Fruit fly (Drosophila melanogaster) whole organism, embryonic: Measurements from ENCODE around the gene Jon65Aiii.

Source experiments
- C15 ChIP-seq: fragments of 200-800 bp; sonication (Bioruptor generic); IDR thresholded peaks from 3 replicates; pipeline ENCODE4 v1.3.6; 2022; ENCODE audit warnings: missing biosample characterization, missing genetic modification characterization
- CG11504 ChIP-seq: fragments of 200-800 bp; sonication (Bioruptor generic); optimal IDR thresholded peaks from 3 replicates; lab custom pipeline; 2019; ENCODE audit warnings: missing biosample characterization, mild to moderate bottlenecking, missing genetic modification characterization, moderate library complexity
- CG12104 ChIP-seq: fragments of 200-800 bp; sonication (Bioruptor generic); optimal IDR thresholded peaks from 3 replicates; lab custom pipeline; 2016; ENCODE audit warnings: missing biosample characterization, missing genetic modification characterization
- CG12744 ChIP-seq: fragments of 200-800 bp; sonication (Bioruptor generic); optimal IDR thresholded peaks from 2 replicates; lab custom pipeline; 2016; ENCODE audit warnings: missing biosample characterization, missing genetic modification characterization
- CG16813 ChIP-seq: fragments of 200-800 bp; sonication (Bioruptor generic); IDR thresholded peaks from 3 replicates; pipeline ENCODE4 v1.3.6; 2022; ENCODE audit warnings: missing biosample characterization, missing genetic modification characterization; ENCODE audit not compliant: partially characterized antibody
- CG17361 ChIP-seq: fragments of 200-800 bp; sonication (Bioruptor generic); IDR thresholded peaks from 3 replicates; pipeline ENCODE4 v1.3.6; 2022; ENCODE audit warnings: missing biosample characterization, missing genetic modification characterization
- CG2678 ChIP-seq: fragments of 200-800 bp; sonication (Bioruptor generic); optimal IDR thresholded peaks from 3 replicates; lab custom pipeline; 2019; ENCODE audit warnings: missing biosample characterization, mild to moderate bottlenecking, missing genetic modification characterization, moderate library complexity
- CG2712 ChIP-seq: fragments of 200-800 bp; optimal IDR thresholded peaks from 3 replicates; lab custom pipeline; 2019; ENCODE audit warnings: missing biosample characterization, mild to moderate bottlenecking, missing genetic modification characterization, moderate library complexity
- CG32532 ChIP-seq: fragments of 200-800 bp; sonication (Bioruptor generic); IDR thresholded peaks from 2 replicates; pipeline ENCODE4 v1.3.6; 2022; ENCODE audit warnings: missing biosample characterization, missing genetic modification characterization
- CG3995 ChIP-seq: fragments of 200-800 bp; sonication (Bioruptor generic); optimal IDR thresholded peaks from 3 replicates; lab custom pipeline; 2016; ENCODE audit warnings: missing biosample characterization, missing genetic modification characterization
- CG42726 ChIP-seq: fragments of 200-800 bp; sonication (Bioruptor generic); IDR thresholded peaks from 2 replicates; pipeline ENCODE4 v1.3.6; 2022; ENCODE audit warnings: missing biosample characterization, missing genetic modification characterization; ENCODE audit not compliant: partially characterized antibody
- CG6683 ChIP-seq: fragments of 200-800 bp; sonication (Bioruptor generic); optimal IDR thresholded peaks from 2 replicates; lab custom pipeline; 2017; ENCODE audit warnings: missing biosample characterization, mild to moderate bottlenecking, missing genetic modification characterization, missing genetic modification reagents
- CG7928 ChIP-seq: fragments of 200-800 bp; sonication (Bioruptor generic); optimal IDR thresholded peaks from 2 replicates; lab custom pipeline; 2017; ENCODE audit warnings: missing biosample characterization, mild to moderate bottlenecking, missing genetic modification characterization
- CG7987 ChIP-seq: fragments of 200-800 bp; sonication (Bioruptor generic); optimal IDR thresholded peaks from 2 replicates; lab custom pipeline; 2018; ENCODE audit warnings: missing biosample characterization, mild to moderate bottlenecking, missing genetic modification characterization, moderate library complexity
- CG8944 ChIP-seq: fragments of 200-800 bp; sonication (Bioruptor generic); optimal IDR thresholded peaks from 3 replicates; lab custom pipeline; 2016; ENCODE audit warnings: missing biosample characterization, missing genetic modification characterization
- Camta ChIP-seq: fragments of 200-800 bp; sonication (Bioruptor generic); optimal IDR thresholded peaks from 2 replicates; lab custom pipeline; 2016; ENCODE audit warnings: missing biosample characterization, missing genetic modification characterization
- Doc3 ChIP-seq: fragments of 200-800 bp; sonication (Bioruptor generic); IDR thresholded peaks from 3 replicates; pipeline ENCODE4 v1.3.6; 2022; ENCODE audit warnings: missing biosample characterization, missing genetic modification characterization; ENCODE audit not compliant: partially characterized antibody
- Drgx ChIP-seq: fragments of 200-800 bp; sonication (Bioruptor generic); IDR thresholded peaks from 2 replicates; pipeline ENCODE4 v1.3.6; 2022; ENCODE audit warnings: missing biosample characterization, missing genetic modification characterization
- Fer1 ChIP-seq: fragments of 200-800 bp; sonication (Bioruptor generic); optimal IDR thresholded peaks from 2 replicates; lab custom pipeline; 2017; ENCODE audit warnings: missing biosample characterization, mild to moderate bottlenecking, missing genetic modification characterization
- Hr3 ChIP-seq: fragments of 200-800 bp; sonication (Bioruptor generic); optimal IDR thresholded peaks from 3 replicates; lab custom pipeline; 2016; ENCODE audit warnings: missing biosample characterization, missing genetic modification characterization
- Mes4 ChIP-seq: fragments of 200-800 bp; sonication (Bioruptor generic); optimal IDR thresholded peaks from 2 replicates; lab custom pipeline; 2016; ENCODE audit warnings: missing biosample characterization, missing genetic modification characterization
- Neu2 ChIP-seq: fragments of 200-800 bp; sonication (Bioruptor generic); optimal IDR thresholded peaks from 3 replicates; lab custom pipeline; 2016; ENCODE audit warnings: missing biosample characterization, missing genetic modification characterization, borderline replicate concordance
- Trl ChIP-seq, 3 experiments: fragments of >200 bp in 2 of 3; fragments of 200-800 bp in 1 of 3; sonication (Bioruptor generic) in 1 of 3; optimal IDR thresholded peaks; 2 replicates in 1 of 3; 3 replicates in 2 of 3; lab custom pipeline; 2016 to 2017; ENCODE audit warnings: missing biosample characterization in 1 of 3, missing genetic modification characterization in 1 of 3
- Vsx1 ChIP-seq: fragments of 200-800 bp; sonication (Bioruptor generic); optimal IDR thresholded peaks from 2 replicates; lab custom pipeline; 2017; ENCODE audit warnings: missing biosample characterization, mild to moderate bottlenecking, missing genetic modification characterization, missing genetic modification reagents
- Xbp1 ChIP-seq: fragments of 200-800 bp; sonication (Bioruptor generic); optimal IDR thresholded peaks from 3 replicates; lab custom pipeline; 2016; ENCODE audit warnings: missing biosample characterization, mild to moderate bottlenecking, missing genetic modification characterization
- ab ChIP-seq: fragments of 200-800 bp; sonication (Bioruptor generic); optimal IDR thresholded peaks from 2 replicates; lab custom pipeline; 2016; ENCODE audit warnings: missing biosample characterization, missing genetic modification characterization
- ash1 ChIP-seq: fragments of 200-800 bp; sonication (Bioruptor generic); optimal IDR thresholded peaks from 2 replicates; lab custom pipeline; 2018; ENCODE audit warnings: missing biosample characterization, mild to moderate bottlenecking, missing genetic modification characterization
- az2 ChIP-seq: fragments of 200-800 bp; sonication (Bioruptor generic); optimal IDR thresholded peaks from 3 replicates; lab custom pipeline; 2016; ENCODE audit warnings: missing biosample characterization, missing genetic modification characterization
- bowl ChIP-seq: fragments of 200-800 bp; sonication (Bioruptor generic); IDR thresholded peaks from 2 replicates; pipeline ENCODE4 v1.3.6; 2022; ENCODE audit warnings: missing biosample characterization, missing genetic modification characterization
- chm ChIP-seq: fragments of 200-800 bp; sonication (Bioruptor generic); IDR thresholded peaks from 2 replicates; pipeline ENCODE4 v1.3.6; 2022; ENCODE audit warnings: missing biosample characterization, missing genetic modification characterization
- chn ChIP-seq: fragments of 200-800 bp; sonication (Bioruptor generic); optimal IDR thresholded peaks from 2 replicates; lab custom pipeline; 2016; ENCODE audit warnings: missing biosample characterization, missing genetic modification characterization
- corto ChIP-seq: fragments of 200-800 bp; sonication (Bioruptor generic); optimal IDR thresholded peaks from 2 replicates; lab custom pipeline; 2016; ENCODE audit warnings: missing biosample characterization, mild to moderate bottlenecking, missing genetic modification characterization, moderate library complexity
- cwo ChIP-seq: fragments of 200-800 bp; sonication (Bioruptor generic); optimal IDR thresholded peaks from 3 replicates; lab custom pipeline; 2017; ENCODE audit warnings: missing biosample characterization, missing genetic modification characterization, mild to moderate bottlenecking, moderate library complexity, missing genetic modification reagents
- dysf ChIP-seq: fragments of 200-800 bp; sonication (Bioruptor generic); IDR thresholded peaks from 3 replicates; pipeline ENCODE4 v1.3.6; 2022; ENCODE audit warnings: missing biosample characterization, missing genetic modification characterization
- ewg ChIP-seq: fragments of 200-800 bp; sonication (Bioruptor generic); optimal IDR thresholded peaks from 3 replicates; lab custom pipeline; 2017; ENCODE audit warnings: mild to moderate bottlenecking, missing biosample characterization, missing genetic modification reagents, missing genetic modification characterization
- fd102C ChIP-seq: fragments of 200-800 bp; sonication (Bioruptor generic); optimal IDR thresholded peaks from 2 replicates; lab custom pipeline; 2018; ENCODE audit warnings: missing biosample characterization, mild to moderate bottlenecking, missing genetic modification characterization, moderate library complexity
- fd64A ChIP-seq: fragments of 200-800 bp; sonication (Bioruptor generic); optimal IDR thresholded peaks from 3 replicates; lab custom pipeline; 2018; ENCODE audit warnings: missing biosample characterization, mild to moderate bottlenecking, missing genetic modification characterization
- knrl ChIP-seq: fragments of 200-800 bp; sonication (Bioruptor generic); IDR thresholded peaks from 3 replicates; pipeline ENCODE4 v1.3.6; 2022; ENCODE audit warnings: missing biosample characterization, missing genetic modification characterization; ENCODE audit not compliant: partially characterized antibody
- lola ChIP-seq, 3 experiments: fragments of >200 bp in 2 of 3; fragments of 200-800 bp in 1 of 3; sonication (Bioruptor generic) in 1 of 3; optimal IDR thresholded peaks; 2 replicates each; lab custom pipeline; 2017 to 2019; ENCODE audit warnings: missing biosample characterization in 3 of 3, missing genetic modification characterization in 3 of 3, mild to moderate bottlenecking in 1 of 3, moderate library complexity in 1 of 3
- nau ChIP-seq: fragments of 200-800 bp; sonication (Bioruptor generic); optimal IDR thresholded peaks from 3 replicates; lab custom pipeline; 2017; ENCODE audit warnings: missing biosample characterization, mild to moderate bottlenecking, missing genetic modification characterization, missing genetic modification reagents
- nmo ChIP-seq: fragments of 200-800 bp; sonication (Bioruptor generic); optimal IDR thresholded peaks from 2 replicates; lab custom pipeline; 2018; ENCODE audit warnings: missing biosample characterization, mild to moderate bottlenecking, missing genetic modification characterization, moderate library complexity
- nom ChIP-seq: fragments of 200-800 bp; sonication (Bioruptor generic); optimal IDR thresholded peaks from 2 replicates; lab custom pipeline; 2017; ENCODE audit warnings: missing biosample characterization, missing genetic modification characterization, mild to moderate bottlenecking, moderate library complexity, missing genetic modification reagents
- org-1 ChIP-seq: fragments of 200-800 bp; sonication (Bioruptor generic); optimal IDR thresholded peaks from 2 replicates; lab custom pipeline; 2017; ENCODE audit warnings: missing biosample characterization, missing genetic modification characterization
- otp ChIP-seq: fragments of 200-800 bp; sonication (Bioruptor generic); IDR thresholded peaks from 3 replicates; pipeline ENCODE4, ENCODE4 v1.3.6; 2022; ENCODE audit warnings: missing biosample characterization, missing genetic modification characterization
- sc ChIP-seq, 3 experiments: fragments of >200 bp in 2 of 3; fragments of 200-800 bp in 1 of 3; sonication (Bioruptor generic) in 1 of 3; optimal IDR thresholded peaks; 2 replicates in 2 of 3; 3 replicates in 1 of 3; lab custom pipeline; 2017; ENCODE audit warnings: mild to moderate bottlenecking in 1 of 3, missing biosample characterization in 1 of 3, missing genetic modification characterization in 1 of 3, missing genetic modification reagents in 1 of 3
- seq ChIP-seq: fragments of 200-800 bp; sonication (Bioruptor generic); IDR thresholded peaks from 2 replicates; pipeline ENCODE4 v1.3.6; 2022; ENCODE audit warnings: missing biosample characterization, missing genetic modification characterization
- sob ChIP-seq: fragments of 200-800 bp; sonication (Bioruptor generic); IDR thresholded peaks from 2 replicates; pipeline ENCODE4 v1.3.6; 2022; ENCODE audit warnings: missing biosample characterization, missing genetic modification characterization
- twi ChIP-seq: fragments of 200-800 bp; optimal IDR thresholded peaks from 2 replicates; lab custom pipeline; 2019; ENCODE audit warnings: missing biosample characterization, mild to moderate bottlenecking, missing genetic modification characterization, moderate library complexity
- unpg ChIP-seq: fragments of 200-800 bp; sonication (Bioruptor generic); optimal IDR thresholded peaks from 3 replicates; lab custom pipeline; 2018; ENCODE audit warnings: missing biosample characterization, mild to moderate bottlenecking, missing genetic modification characterization, moderate library complexity

Jon65Aiii gene

dm6 chr3L:6054343-6054742 is 3.8 kb downstream of the Jon65Aiii start, which contains the start of gene Jon65Ai:
TSS of gene Jon65Ai (minus strand) at chr3L:6054443.
- no peak for TF ChIP-seq Fer1 (GFP tag; lab: Kevin White, UChicago)
- no peak for TF ChIP-seq CG6683
- no peak for TF ChIP-seq ab
- no peak for TF ChIP-seq CG2678
- no peak for TF ChIP-seq Xbp1 (GFP tag; lab: Kevin White, UChicago)
- TF ChIP-seq sc (optimal IDR thresholded peaks at IDR 0.05; lab: Kevin White, UChicago): no peak
- no peak for TF ChIP-seq sc (GFP tag; optimal IDR thresholded peaks at IDR 0.05; lab: Kevin White, UChicago)
- no peak for TF ChIP-seq bowl (GFP tag; lab: Robert Waterston, UW)
- no peak for TF ChIP-seq dysf (GFP tag; lab: Robert Waterston, UW)
- no peak for TF ChIP-seq CG3995 (GFP tag; lab: Kevin White, UChicago)
- TF ChIP-seq Mes4: no peak
- TF ChIP-seq chm (GFP tag; lab: Robert Waterston, UW): no peak
- TF ChIP-seq unpg: no peak
- no peak for TF ChIP-seq nau (GFP tag; lab: Kevin White, UChicago)
- TF ChIP-seq otp (GFP tag; lab: Robert Waterston, UW): no peak

dm6 chr3L:6054803-6055202 is 4.2 kb downstream of the Jon65Aiii start, which contains the start of gene tant:
TSS of gene tant (plus strand) at chr3L:6055136.
- no peak for TF ChIP-seq Neu2
- TF ChIP-seq CG32532 (GFP tag; lab: Robert Waterston, UW): no peak
- TF ChIP-seq fd64A (GFP tag; lab: Kevin White, UChicago): no peak
- peak; percentile 95 for TF ChIP-seq CG16813
- TF ChIP-seq lola (GFP tag; optimal IDR thresholded peaks at IDR 0.05; lab: Kevin White, UChicago): no peak
- peak; percentile 89 for TF ChIP-seq Doc3 (GFP tag; lab: Robert Waterston, UW)
- no peak for TF ChIP-seq bowl (GFP tag; lab: Robert Waterston, UW)
- TF ChIP-seq CG8944 (GFP tag; lab: Kevin White, UChicago): no peak
- no peak for TF ChIP-seq az2 (GFP tag; lab: Kevin White, UChicago)
- no peak for TF ChIP-seq fd102C (GFP tag; lab: Kevin White, UChicago)
- no peak for TF ChIP-seq sob (GFP tag; lab: Robert Waterston, UW)
- peak; percentile 7 for TF ChIP-seq ewg (GFP tag; lab: Kevin White, UChicago)
- no peak for TF ChIP-seq ash1
- TF ChIP-seq seq: no peak
- TF ChIP-seq nom (GFP tag; lab: Kevin White, UChicago): no peak
- peak; percentile 97 for TF ChIP-seq knrl
- peak; percentile 41 for TF ChIP-seq Camta (GFP tag; lab: Kevin White, UChicago)
- TF ChIP-seq CG2712 (tag; lab: Kevin White, UChicago): peak; percentile 22
- TF ChIP-seq corto (GFP tag; lab: Kevin White, UChicago): no peak
- no peak for TF ChIP-seq CG7928
- TF ChIP-seq CG42726 (GFP tag; lab: Robert Waterston, UW): peak; percentile 74; the same call in 1 of the 2 replicates
- no peak for TF ChIP-seq CG12104
- peak; percentile 77 for TF ChIP-seq nmo (GFP tag; lab: Kevin White, UChicago)
- no peak for TF ChIP-seq cwo
- peak; percentile 57; the same call in 2 of the 3 replicates for TF ChIP-seq CG17361 (GFP tag; lab: Robert Waterston, UW)
- no peak for TF ChIP-seq org-1 (GFP tag; lab: Kevin White, UChicago)
- TF ChIP-seq twi: no peak
- TF ChIP-seq Vsx1 (GFP tag; lab: Kevin White, UChicago): no peak
- TF ChIP-seq Trl (optimal IDR thresholded peaks at IDR 0.05; lab: Kevin White, UChicago): no peak
- no peak for TF ChIP-seq Trl (GFP tag; optimal IDR thresholded peaks at IDR 0.05; lab: Kevin White, UChicago)
- TF ChIP-seq chn (GFP tag; lab: Kevin White, UChicago): no peak
- peak; percentile 7 for TF ChIP-seq Hr3 (GFP tag; lab: Kevin White, UChicago)
- TF ChIP-seq C15 (GFP tag; lab: Robert Waterston, UW): no peak
- no peak for TF ChIP-seq CG12744 (GFP tag; lab: Kevin White, UChicago)
- TF ChIP-seq CG7987 (GFP tag; lab: Kevin White, UChicago): no peak
- no peak for TF ChIP-seq Drgx (GFP tag; lab: Robert Waterston, UW)
- peak; percentile 43 for TF ChIP-seq CG11504
